Fruit fly (Drosophila melanogaster): ENCODE measurements around the gene skd.

skd gene

DNA sequence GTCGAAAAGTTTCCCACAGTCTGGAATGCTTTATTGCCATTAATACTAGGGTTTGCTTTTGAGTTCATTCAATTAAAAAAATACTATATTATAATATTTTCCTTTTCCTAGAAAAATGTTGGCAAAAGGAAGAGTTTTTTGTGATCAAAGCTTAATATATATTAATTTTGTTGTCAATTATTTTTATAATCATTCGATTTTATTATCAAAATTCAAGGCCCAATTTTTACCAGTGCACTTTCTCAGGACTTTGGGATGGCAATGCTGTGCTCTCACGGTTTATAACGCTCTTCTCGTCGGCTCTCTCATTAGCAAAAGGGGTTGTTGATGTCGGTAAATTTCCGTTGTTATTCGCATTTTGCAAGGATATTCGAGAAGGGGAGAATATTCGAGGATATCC is 19.8 kb upstream of the skd start (continued):
- TF ChIP-seq YL-1 (GFP tag; optimal IDR thresholded peaks at IDR 0.05) (no peak), Atf3 (GFP tag; optimal IDR thresholded peaks at IDR 0.05) (no peak), mirr (GFP tag; optimal IDR thresholded peaks at IDR 0.05) (no peak), insv (GFP tag; optimal IDR thresholded peaks at IDR 0.05) (no peak), CG11723 (GFP tag; optimal IDR thresholded peaks at IDR 0.05) (no peak), CG8924 (tag; optimal IDR thresholded peaks at IDR 0.05) (peak; percentile 38), ato (GFP tag; IDR thresholded peaks at IDR 0.05; ENCODE audit: partially characterized antibody) (no peak), ap (GFP tag; IDR thresholded peaks at IDR 0.05) (no peak), CG8290 (GFP tag; optimal IDR thresholded peaks at IDR 0.05) (peak; percentile 12), CG8290 (tag; optimal IDR thresholded peaks at IDR 0.05) (no peak), vfl (GFP tag; optimal IDR thresholded peaks at IDR 0.05) (no peak), HLHmδ (GFP tag; optimal IDR thresholded peaks at IDR 0.05) (no peak), CG1603 (tag; optimal IDR thresholded peaks at IDR 0.05) (no peak), ERR (GFP tag; optimal IDR thresholded peaks at IDR 0.05) (no peak), cato (GFP tag; optimal IDR thresholded peaks at IDR 0.05; ENCODE audit: borderline replicate concordance) (no peak), inv (GFP tag; IDR thresholded peaks at IDR 0.05; ENCODE audit: partially characterized antibody) (no peak), CG2199 (GFP tag; IDR thresholded peaks at IDR 0.05) (no peak), yki (optimal IDR thresholded peaks at IDR 0.05) (no peak), Med (GFP tag) (peak; percentile 45), CG6272 (GFP tag; IDR thresholded peaks at IDR 0.05) (no peak), B-H2 (GFP tag; optimal IDR thresholded peaks at IDR 0.05) (no peak), so (GFP tag; IDR thresholded peaks at IDR 0.05) (no peak), nau (GFP tag; optimal IDR thresholded peaks at IDR 0.05) (no peak), crp (GFP tag; optimal IDR thresholded peaks at IDR 0.05) (no peak), CG2889 (GFP tag; IDR thresholded peaks at IDR 0.05) (no peak), NC2β (GFP tag; optimal IDR thresholded peaks at IDR 0.05) (no peak), hkb (optimal IDR thresholded peaks at IDR 0.05) (no peak), hkb (GFP tag; IDR thresholded peaks at IDR 0.05) (0 out of 2 replicates have a peak, but pooled peaks have one; percentile 45), Scr (GFP tag; IDR thresholded peaks at IDR 0.05; ENCODE audit: partially characterized antibody) (no peak), Abd-B (GFP tag; optimal IDR thresholded peaks at IDR 0.05) (no peak), CG14050 (GFP tag; IDR thresholded peaks at IDR 0.05) (no peak), fd64A (GFP tag; optimal IDR thresholded peaks at IDR 0.05) (no peak), usp (GFP tag; optimal IDR thresholded peaks at IDR 0.05) (no peak), vnd (GFP tag; IDR thresholded peaks at IDR 0.05; ENCODE audit: partially characterized antibody) (no peak), bbx (GFP tag; IDR thresholded peaks at IDR 0.05; ENCODE audit: partially characterized antibody) (no peak), Sry-δ (GFP tag; optimal IDR thresholded peaks at IDR 0.05) (no peak), CG7786 (GFP tag; optimal IDR thresholded peaks at IDR 0.05) (no peak), grn (GFP tag; optimal IDR thresholded peaks at IDR 0.05) (no peak), nom (GFP tag; optimal IDR thresholded peaks at IDR 0.05) (no peak), CG11695 (GFP tag; IDR thresholded peaks at IDR 0.05) (peak; percentile 44; the same call in 1 of the 3 replicates), rib (GFP tag; IDR thresholded peaks at IDR 0.05) (no peak), CrebB (tag; optimal IDR thresholded peaks at IDR 0.05) (no peak), CG15696 (tag; optimal IDR thresholded peaks at IDR 0.05) (peak; percentile 65), ash1 (GFP tag; optimal IDR thresholded peaks at IDR 0.05) (no peak), br (optimal IDR thresholded peaks at IDR 0.05) (no peak), CG14667 (GFP tag; IDR thresholded peaks at IDR 0.05) (no peak), H15 (GFP tag; IDR thresholded peaks at IDR 0.05) (no peak), Doc3 (GFP tag; IDR thresholded peaks at IDR 0.05; ENCODE audit: partially characterized antibody) (no peak), CG7745 (tag; optimal IDR thresholded peaks at IDR 0.05) (no peak), CG13624 (GFP tag; optimal IDR thresholded peaks at IDR 0.05) (no peak), CG31441 (GFP tag; IDR thresholded peaks at IDR 0.05) (peak; percentile 71), CG1832 (GFP tag; optimal IDR thresholded peaks at IDR 0.05) (no peak), Tbp (GFP tag; optimal IDR thresholded peaks at IDR 0.05) (no peak)
